Worm (Caenorhabditis elegans): ENCODE measurements around the gene rle-1.

DNA sequence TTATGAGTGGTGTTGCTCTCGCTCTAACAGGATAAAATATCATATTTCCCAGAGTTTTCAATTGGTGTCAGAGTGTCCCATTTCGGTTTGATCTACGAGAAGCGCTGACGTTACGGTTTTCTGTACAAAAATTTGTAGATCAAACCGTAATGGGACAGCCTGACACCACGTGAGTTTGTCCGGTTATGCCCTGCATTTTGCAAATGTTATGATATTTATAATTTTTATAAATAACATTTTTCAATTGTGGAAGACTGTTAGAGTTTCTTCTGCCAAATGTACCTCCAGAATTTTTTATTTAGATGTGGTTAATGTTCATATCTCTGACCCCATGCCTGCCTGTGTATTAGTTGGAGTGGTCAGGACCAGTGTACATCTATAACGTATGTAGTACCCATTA lies 41.8 kb upstream of the rle-1 start, which contains the start of gene fbxb-87:
- TF ChIP-seq pqm-1 (tag; optimal IDR thresholded peaks at IDR 0.05): no peak
- no peak for TF ChIP-seq ama-1 (optimal IDR thresholded peaks at IDR 0.05)
- TF ChIP-seq K02D7.2 (tag; optimal IDR thresholded peaks at IDR 0.05): no peak
- no peak for TF ChIP-seq hlh-30 (tag; optimal IDR thresholded peaks at IDR 0.05; ENCODE audit: insufficient read depth)
- no peak for TF ChIP-seq ceh-19 (GFP tag; optimal IDR thresholded peaks at IDR 0.05)
- no peak for TF ChIP-seq sdc-2 (tag; optimal IDR thresholded peaks at IDR 0.05)
